Fruit fly (Drosophila melanogaster) whole organism, embryonic: ENCODE data around the gene CG42758.

Source experiments
- CG34422 ChIP-seq: fragments of 200-800 bp; sonication (Bioruptor generic); IDR thresholded peaks from 3 replicates; pipeline ENCODE4 v1.3.6; 2022; ENCODE audit warnings: missing biosample characterization, missing genetic modification characterization
- CG7357 ChIP-seq: fragments of 200-800 bp; sonication (Bioruptor generic); IDR thresholded peaks from 3 replicates; pipeline ENCODE4 v1.3.6; 2022; ENCODE audit warnings: missing biosample characterization, missing genetic modification characterization
- Dad ChIP-seq: fragments of 200-800 bp; sonication (Bioruptor generic); optimal IDR thresholded peaks from 3 replicates; lab custom pipeline; 2016; ENCODE audit warnings: missing biosample characterization, missing genetic modification characterization
- Doc2 ChIP-seq: fragments of 200-800 bp; sonication (Bioruptor generic); IDR thresholded peaks from 2 replicates; pipeline ENCODE4 v1.3.6; 2022; ENCODE audit warnings: missing biosample characterization, missing genetic modification characterization
- HHEX ChIP-seq: fragments of 200-800 bp; sonication (Bioruptor generic); optimal IDR thresholded peaks from 3 replicates; lab custom pipeline; 2017; ENCODE audit warnings: missing biosample characterization, mild to moderate bottlenecking, missing genetic modification characterization, missing genetic modification reagents
- Hey ChIP-seq: fragments of 200-800 bp; sonication (Bioruptor generic); optimal IDR thresholded peaks from 3 replicates; lab custom pipeline; 2018; ENCODE audit warnings: missing biosample characterization, mild to moderate bottlenecking, missing genetic modification characterization
- Usf ChIP-seq: fragments of 200-800 bp; sonication (Bioruptor generic); optimal IDR thresholded peaks from 2 replicates; lab custom pipeline; 2017; ENCODE audit warnings: missing genotype, missing biosample characterization, missing genetic modification characterization
- caup ChIP-seq: fragments of 200-800 bp; sonication (Bioruptor generic); optimal IDR thresholded peaks from 3 replicates; lab custom pipeline; 2017; ENCODE audit warnings: missing biosample characterization, mild to moderate bottlenecking, missing genetic modification characterization, moderate library complexity; ENCODE audit not compliant: severe bottlenecking
- fd102C ChIP-seq: fragments of 200-800 bp; sonication (Bioruptor generic); optimal IDR thresholded peaks from 2 replicates; lab custom pipeline; 2018; ENCODE audit warnings: missing biosample characterization, mild to moderate bottlenecking, missing genetic modification characterization, moderate library complexity
- gce ChIP-seq: fragments of 200-800 bp; sonication (Bioruptor generic); IDR thresholded peaks from 3 replicates; pipeline ENCODE4 v1.3.6; 2022; ENCODE audit warnings: missing biosample characterization, missing genetic modification characterization
- mirr ChIP-seq: fragments of 200-800 bp; sonication (Bioruptor generic); optimal IDR thresholded peaks from 3 replicates; lab custom pipeline; 2018; ENCODE audit warnings: missing biosample characterization, mild to moderate bottlenecking, missing genetic modification characterization
- nerfin-2 ChIP-seq: fragments of 200-800 bp; sonication (Bioruptor generic); IDR thresholded peaks from 2 replicates; pipeline ENCODE4 v1.3.6; 2022; ENCODE audit warnings: missing biosample characterization, missing genetic modification characterization; ENCODE audit not compliant: partially characterized antibody
- schlank ChIP-seq: fragments of 200-800 bp; sonication (Bioruptor generic); optimal IDR thresholded peaks from 2 replicates; lab custom pipeline; 2018; ENCODE audit warnings: missing biosample characterization, mild to moderate bottlenecking, missing genetic modification characterization
- sisA ChIP-seq: fragments of 200-800 bp; sonication (Bioruptor generic); IDR thresholded peaks from 2 replicates; pipeline ENCODE4 v1.3.6; 2022; ENCODE audit warnings: missing biosample characterization, missing genetic modification characterization

dm6 chr3L:14558018-14558417 is 9.2 kb upstream of the CG42758 start:
- TF ChIP-seq HHEX (GFP tag; lab: Kevin White, UChicago) (no peak), mirr (GFP tag; lab: Kevin White, UChicago) (no peak), fd102C (GFP tag; lab: Kevin White, UChicago) (no peak), gce (no peak), sisA (GFP tag; lab: Robert Waterston, UW) (no peak), nerfin-2 (GFP tag; lab: Robert Waterston, UW) (no peak), Dad (GFP tag; lab: Kevin White, UChicago) (no peak), Doc2 (GFP tag; lab: Robert Waterston, UW) (no peak), Usf (no peak), Hey (tag; lab: Kevin White, UChicago) (no peak), CG34422 (GFP tag; lab: Robert Waterston, UW) (no peak), caup (GFP tag; lab: Kevin White, UChicago) (no peak), schlank (tag; lab: Kevin White, UChicago) (no peak), CG7357 (no peak)
